Fruit fly (Drosophila melanogaster) whole organism, prepupa: ENCODE measurements around the gene RpL35A.
A peak's percentile ranks its signal among the peaks of the same experiment; 100 is the strongest.

Experiments
- CG15336 ChIP-seq: fragments of 200-800 bp; sonication (Bioruptor generic); IDR thresholded peaks from 2 replicates; pipeline ENCODE4 v1.3.6; 2022; ENCODE audit warnings: missing biosample characterization, missing genetic modification characterization
- CG31627 ChIP-seq: fragments of 200-800 bp; sonication (Bioruptor generic); optimal IDR thresholded peaks from 3 replicates; lab custom pipeline; 2016; ENCODE audit warnings: missing biosample characterization, missing genetic modification characterization
- CG6276 ChIP-seq: fragments of 200-800 bp; sonication (Bioruptor generic); optimal IDR thresholded peaks from 2 replicates; lab custom pipeline; 2017; ENCODE audit warnings: missing biosample characterization, mild to moderate bottlenecking, missing genetic modification characterization
- CG6854 ChIP-seq: fragments of 200-800 bp; sonication (Bioruptor generic); optimal IDR thresholded peaks from 2 replicates; lab custom pipeline; 2017; ENCODE audit warnings: missing biosample characterization, mild to moderate bottlenecking, missing genetic modification characterization
- Eip78C ChIP-seq: fragments of 200-800 bp; sonication (Bioruptor generic); peaks from one replicate; lab custom pipeline; 2016; ENCODE audit warnings: missing biosample characterization, missing genetic modification characterization
- Hr4 ChIP-seq: fragments of 200-800 bp; sonication (Bioruptor generic); optimal IDR thresholded peaks from 3 replicates; lab custom pipeline; 2016; ENCODE audit warnings: missing biosample characterization, missing genetic modification characterization
- Sox14 ChIP-seq: fragments of 200-800 bp; sonication (Bioruptor generic); optimal IDR thresholded peaks from 3 replicates; lab custom pipeline; 2016; ENCODE audit warnings: missing biosample characterization, missing genetic modification characterization
- dac ChIP-seq: fragments of 200-800 bp; sonication (Bioruptor generic); optimal IDR thresholded peaks from 2 replicates; lab custom pipeline; 2017; ENCODE audit warnings: missing biosample characterization, mild to moderate bottlenecking, missing genetic modification characterization
- eg ChIP-seq: fragments of 200-800 bp; sonication (Bioruptor generic); IDR thresholded peaks from 3 replicates; pipeline ENCODE4 v1.3.6; 2022; ENCODE audit warnings: missing biosample characterization, missing genetic modification characterization
- esn ChIP-seq: fragments of 200-800 bp; sonication (Bioruptor generic); optimal IDR thresholded peaks from 2 replicates; lab custom pipeline; 2016; ENCODE audit warnings: missing biosample characterization, mild to moderate bottlenecking, missing genetic modification characterization, moderate library complexity
- fd59A ChIP-seq: fragments of 200-800 bp; sonication (Bioruptor generic); optimal IDR thresholded peaks from 2 replicates; lab custom pipeline; 2017; ENCODE audit warnings: missing biosample characterization, mild to moderate bottlenecking, missing genetic modification characterization, missing genetic modification reagents
- ss ChIP-seq, 2 experiments: fragments of 200-800 bp; sonication (Bioruptor generic); optimal IDR thresholded peaks; 2 replicates in 1 of 2; 3 replicates in 1 of 2; lab custom pipeline; 2017 to 2018; ENCODE audit warnings: mild to moderate bottlenecking in 2 of 2, missing biosample characterization in 2 of 2, missing genetic modification characterization in 2 of 2, moderate library complexity in 1 of 2
- topi ChIP-seq: fragments of 200-800 bp; sonication (Bioruptor generic); optimal IDR thresholded peaks from 3 replicates; lab custom pipeline; 2016; ENCODE audit warnings: missing biosample characterization, missing genetic modification characterization

DNA sequence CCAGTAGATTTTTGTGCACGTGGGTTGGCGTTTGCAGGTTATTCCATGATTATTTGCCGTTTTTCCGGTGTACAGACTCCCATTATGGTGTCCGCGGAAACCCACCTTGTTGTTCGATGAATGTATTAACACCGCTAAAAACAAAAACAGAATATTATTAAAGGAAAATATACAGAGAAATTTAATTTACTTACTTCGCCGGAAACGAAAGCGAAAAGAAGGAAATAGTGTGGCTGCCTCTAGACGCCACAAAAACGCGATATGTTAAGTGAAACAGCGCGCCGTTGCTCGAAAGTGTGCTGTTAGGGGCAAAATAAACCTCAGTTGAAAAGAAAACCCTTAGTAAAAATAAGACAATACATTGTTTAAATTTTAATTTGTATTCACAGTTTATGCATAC, at the start of gene RpL35A:
- TF ChIP-seq CG6854 (GFP tag; lab: Kevin White, UChicago) (peak; percentile 93), CG6276 (GFP tag; lab: Kevin White, UChicago) (no peak), ss (GFP tag; optimal IDR thresholded peaks at IDR 0.05; lab: Kevin White, UChicago) (peak; percentile 66 to 86), Sox14 (peak; percentile 52), CG31627 (GFP tag; lab: Kevin White, UChicago) (peak; percentile 54), fd59A (no peak), topi (GFP tag; lab: Kevin White, UChicago) (peak; percentile 78), CG15336 (0 out of 2 replicates have a peak, but pooled peaks have one; percentile 12), esn (peak; percentile 77), Eip78C (GFP tag; lab: Kevin White, UChicago) (peak; percentile 92), eg (peak; percentile 65; the same call in 2 of the 3 replicates), dac (GFP tag; lab: Kevin White, UChicago) (peak; percentile 21), Hr4 (no peak)
